Worm (Caenorhabditis elegans): Measurements from ENCODE around the gene srbc-29.

ce11 chrV:3468436-3468835 is 2.2 kb downstream of the srbc-29 start, which contains the start of gene gst-33:
- TF ChIP-seq pha-4 (tag; optimal IDR thresholded peaks at IDR 0.05) (no peak), unc-62 (GFP tag; optimal IDR thresholded peaks at IDR 0.05) (no peak), hrde-1 (tag; optimal IDR thresholded peaks at IDR 0.05; ENCODE audit: borderline replicate concordance) (no peak), lsl-1 (GFP tag; optimal IDR thresholded peaks at IDR 0.05) (no peak), nfya-1 (tag; optimal IDR thresholded peaks at IDR 0.05; ENCODE audit: borderline replicate concordance, insufficient read depth) (no peak), K12H6.12 (tag; optimal IDR thresholded peaks at IDR 0.05) (no peak), ztf-25 (GFP tag; IDR thresholded peaks at IDR 0.05) (no peak), Y67H2A.10 (GFP tag; conservative IDR thresholded peaks at IDR 0.05) (no peak), nhr-90 (tag; optimal IDR thresholded peaks at IDR 0.05) (no peak), ama-1 (optimal IDR thresholded peaks at IDR 0.05) (no peak), ama-1 (GFP tag; optimal IDR thresholded peaks at IDR 0.05) (no peak), unc-130 (GFP tag; optimal IDR thresholded peaks at IDR 0.05) (no peak)

Data from whole organism, young adult.